Worm (Caenorhabditis elegans): ENCODE measurements around the gene F37A8.2.

Gene F37A8.2

ce11 chrIII:3887586-3887985 lies 43.7 kb downstream of the F37A8.2 start (continued):
- no peak for TF ChIP-seq php-3 (GFP tag; IDR thresholded peaks at IDR 0.05)
- TF ChIP-seq ceh-20 (GFP tag; IDR thresholded peaks at IDR 0.05) = no peak
- TF ChIP-seq Y5F2A.4 (GFP tag; optimal IDR thresholded peaks at IDR 0.05) = no peak
- no peak for TF ChIP-seq nhr-25 (tag; optimal IDR thresholded peaks at IDR 0.05; ENCODE audit: borderline replicate concordance, insufficient read depth)
- no peak for TF ChIP-seq gei-8 (GFP tag; optimal IDR thresholded peaks at IDR 0.05)
- no peak for TF ChIP-seq dmd-8 (GFP tag; IDR thresholded peaks at IDR 0.05)
- TF ChIP-seq daf-16 (GFP tag; optimal IDR thresholded peaks at IDR 0.05) = no peak
- peak; percentile 57 for TF ChIP-seq daf-16 (tag; optimal IDR thresholded peaks at IDR 0.05)
- no peak for TF ChIP-seq lir-3 (tag; optimal IDR thresholded peaks at IDR 0.05)
- TF ChIP-seq nhr-76 (tag; optimal IDR thresholded peaks at IDR 0.05) = no peak
- no peak for TF ChIP-seq mxl-3 (GFP tag; optimal IDR thresholded peaks at IDR 0.05)
- TF ChIP-seq lim-7 (GFP tag; IDR thresholded peaks at IDR 0.05) = no peak
- TF ChIP-seq mxl-2 (GFP tag; conservative IDR thresholded peaks at IDR 0.05) = no peak
- TF ChIP-seq nhr-41 (GFP tag; IDR thresholded peaks at IDR 0.05) = no peak
- TF ChIP-seq snpc-4 (tag; optimal IDR thresholded peaks at IDR 0.05) = no peak
- no peak for TF ChIP-seq lin-1 (GFP tag; IDR thresholded peaks at IDR 0.05)
- no peak for TF ChIP-seq zag-1 (tag; optimal IDR thresholded peaks at IDR 0.05)
- TF ChIP-seq nhr-237 (tag; optimal IDR thresholded peaks at IDR 0.05) = no peak
- TF ChIP-seq unc-39 (tag; optimal IDR thresholded peaks at IDR 0.05) = no peak
- no peak for TF ChIP-seq unc-130 (GFP tag; optimal IDR thresholded peaks at IDR 0.05)
- TF ChIP-seq ces-1 (GFP tag; optimal IDR thresholded peaks at IDR 0.05) = no peak
- no peak for TF ChIP-seq aly-2 (tag; optimal IDR thresholded peaks at IDR 0.05)
- TF ChIP-seq nhr-48 (tag; optimal IDR thresholded peaks at IDR 0.05) = no peak
- TF ChIP-seq skn-1 (tag; optimal IDR thresholded peaks at IDR 0.05) = no peak
- no peak for TF ChIP-seq ZK546.5 (tag; optimal IDR thresholded peaks at IDR 0.05)
- no peak for TF ChIP-seq hlh-30 (tag; optimal IDR thresholded peaks at IDR 0.05; ENCODE audit: insufficient read depth)
- TF ChIP-seq daf-12 (tag; optimal IDR thresholded peaks at IDR 0.05) = no peak
- TF ChIP-seq nhr-28 (tag; optimal IDR thresholded peaks at IDR 0.05) = peak; percentile 91
- no peak for TF ChIP-seq rbr-2 (tag; optimal IDR thresholded peaks at IDR 0.05)
- no peak for TF ChIP-seq duxl-1 (tag; optimal IDR thresholded peaks at IDR 0.05; ENCODE audit: poor library complexity)
- no peak for TF ChIP-seq F37D6.2 (tag; optimal IDR thresholded peaks at IDR 0.05)
- no peak for TF ChIP-seq T20F7.1 (GFP tag; optimal IDR thresholded peaks at IDR 0.05)
- peak; percentile 77 for TF ChIP-seq lin-13 (GFP tag; optimal IDR thresholded peaks at IDR 0.05)
- no peak for TF ChIP-seq madf-9 (GFP tag; conservative IDR thresholded peaks at IDR 0.05)
- TF ChIP-seq ctbp-1 (GFP tag; IDR thresholded peaks at IDR 0.05) = no peak
- TF ChIP-seq F49E8.2 (tag; optimal IDR thresholded peaks at IDR 0.05; ENCODE audit: borderline replicate concordance) = no peak
- no peak for TF ChIP-seq ceh-62 (tag; optimal IDR thresholded peaks at IDR 0.05)
- TF ChIP-seq nhr-111 (GFP tag; optimal IDR thresholded peaks at IDR 0.05) = no peak
- TF ChIP-seq F10B5.3 (tag; optimal IDR thresholded peaks at IDR 0.05) = no peak
- TF ChIP-seq dve-1 (tag; optimal IDR thresholded peaks at IDR 0.05; ENCODE audit: insufficient read depth) = peak; percentile 62
- TF ChIP-seq unc-62 (GFP tag; optimal IDR thresholded peaks at IDR 0.05 in 1 of 2) = no peak
- no peak for TF ChIP-seq unc-62 (tag; optimal IDR thresholded peaks at IDR 0.05)
- TF ChIP-seq ztf-11 (tag; optimal IDR thresholded peaks at IDR 0.05) = no peak
- no peak for TF ChIP-seq mdl-1 (tag; optimal IDR thresholded peaks at IDR 0.05)
- no peak for TF ChIP-seq ceh-82 (tag; optimal IDR thresholded peaks at IDR 0.05)
- TF ChIP-seq ceh-32 (tag; optimal IDR thresholded peaks at IDR 0.05; ENCODE audit: poor library complexity) = no peak
- no peak for TF ChIP-seq ztf-7 (tag; optimal IDR thresholded peaks at IDR 0.05)
- no peak for TF ChIP-seq tag-97 (GFP tag; IDR thresholded peaks at IDR 0.05)
- no peak for TF ChIP-seq egl-27 (tag; optimal IDR thresholded peaks at IDR 0.05)
- no peak for TF ChIP-seq jun-1 (tag; optimal IDR thresholded peaks at IDR 0.05)
- TF ChIP-seq saeg-2 (GFP tag; IDR thresholded peaks at IDR 0.05) = no peak
- TF ChIP-seq dmd-9 (GFP tag; IDR thresholded peaks at IDR 0.05) = no peak
- no peak for TF ChIP-seq nhr-102 (tag; optimal IDR thresholded peaks at IDR 0.05)

Data from whole organism, L4 larva.